Worm (Caenorhabditis elegans): ENCODE data around the gene CD4.8.
A peak's percentile ranks its signal among the peaks of the same experiment; 100 is the strongest.

ce11 chrV:5634445-5634844, 33.3 kb upstream of the CD4.8 start:
- no peak for TF ChIP-seq efl-1 (optimal IDR thresholded peaks at IDR 0.05)
- peak in 1 of 2 experiments; percentile 80 for TF ChIP-seq efl-1 (GFP tag; optimal IDR thresholded peaks at IDR 0.05 in 1 of 2)
- TF ChIP-seq nhr-20 (tag; optimal IDR thresholded peaks at IDR 0.05), result no peak
- TF ChIP-seq dpl-1 (GFP tag; optimal IDR thresholded peaks at IDR 0.05), result no peak
- no peak for TF ChIP-seq aly-2 (tag; optimal IDR thresholded peaks at IDR 0.05)
- no peak for TF ChIP-seq lsy-2 (tag; optimal IDR thresholded peaks at IDR 0.05)
- no peak for TF ChIP-seq nhr-28 (tag; optimal IDR thresholded peaks at IDR 0.05)
- no peak for TF ChIP-seq C04F5.9 (tag; optimal IDR thresholded peaks at IDR 0.05)
- TF ChIP-seq elt-3 (tag; optimal IDR thresholded peaks at IDR 0.05), result no peak
- no peak for TF ChIP-seq nhr-90 (tag; optimal IDR thresholded peaks at IDR 0.05; ENCODE audit: poor library complexity)
- TF ChIP-seq sptf-1 (tag; optimal IDR thresholded peaks at IDR 0.05), result no peak

Data from whole organism, L1 larva.